ENCODE assay signal across 3 worm cellular contexts in genomic region chrX:6091967-6092366, ce11.
TF ChIP-seq lines count a peak whose summit lies in the region.

Gene hsp-3 (minus strand): TSS chrX:6092124.

TF ChIP-seq in whole organism, L1 larva, 84 proteins besides CTCF, POLR2A, EP300 and RAD21 (continued from another document and continues in another):
- TF ChIP-seq nhr-85 (tag; lab: Kevin White, UChicago) (peak; percentile 99), hpl-2 (GFP tag; optimal IDR thresholded peaks at IDR 0.05; lab: Kevin White, UChicago) (peak; percentile 89), lin-13 (GFP tag; optimal IDR thresholded peaks at IDR 0.05; lab: Kevin White, UChicago) (peak; percentile 98), C16A3.4 (tag; optimal IDR thresholded peaks at IDR 0.05; lab: Kevin White, UChicago) (peak; percentile 90), snu-23 (GFP tag; optimal IDR thresholded peaks at IDR 0.05; lab: Kevin White, UChicago) (peak; percentile 99), jun-1 (tag; optimal IDR thresholded peaks at IDR 0.05; lab: Kevin White, UChicago) (peak; percentile 97), nhr-237 (tag; optimal IDR thresholded peaks at IDR 0.05; lab: Kevin White, UChicago) (peak; percentile 88), fkh-4 (tag; optimal IDR thresholded peaks at IDR 0.05; lab: Kevin White, UChicago; ENCODE audit: borderline replicate concordance) (peak; percentile 11), unc-62 (GFP tag; optimal IDR thresholded peaks at IDR 0.05; lab: Kevin White, UChicago) (no peak), ztf-4 (tag; optimal IDR thresholded peaks at IDR 0.05; lab: Kevin White, UChicago) (peak; percentile 90), F16B12.6 (tag; optimal IDR thresholded peaks at IDR 0.05; lab: Kevin White, UChicago) (peak; percentile 64), unc-30 (tag; optimal IDR thresholded peaks at IDR 0.05; lab: Kevin White, UChicago) (no peak), nhr-76 (tag; optimal IDR thresholded peaks at IDR 0.05; lab: Kevin White, UChicago) (peak; percentile 78), alr-1 (tag; optimal IDR thresholded peaks at IDR 0.05; lab: Kevin White, UChicago; ENCODE audit: borderline replicate concordance) (no peak), sptf-1 (tag; optimal IDR thresholded peaks at IDR 0.05; lab: Kevin White, UChicago) (no peak), mef-2 (tag; optimal IDR thresholded peaks at IDR 0.05; lab: Kevin White, UChicago) (peak; percentile 76), ceh-88 (GFP tag; IDR thresholded peaks at IDR 0.05; lab: Robert Waterston, UW) (peak; percentile 92), fos-1 (tag; optimal IDR thresholded peaks at IDR 0.05; lab: Kevin White, UChicago) (peak; percentile 93), ceh-8 (GFP tag; optimal IDR thresholded peaks at IDR 0.05; lab: Kevin White, UChicago) (peak; percentile 88), dsc-1 (tag; optimal IDR thresholded peaks at IDR 0.05; lab: Kevin White, UChicago) (peak; percentile 88), C34B4.2 (tag; optimal IDR thresholded peaks at IDR 0.05; lab: Kevin White, UChicago) (peak; percentile 44), snpc-4 (tag; optimal IDR thresholded peaks at IDR 0.05; lab: Kevin White, UChicago) (peak; percentile 76), nhr-20 (tag; optimal IDR thresholded peaks at IDR 0.05; lab: Kevin White, UChicago) (peak; percentile 98), mdl-1 (tag; optimal IDR thresholded peaks at IDR 0.05; lab: Kevin White, UChicago) (peak in 1 of 2 experiments; percentile 98), C04F5.9 (tag; optimal IDR thresholded peaks at IDR 0.05; lab: Kevin White, UChicago) (peak; percentile 85), egl-13 (tag; optimal IDR thresholded peaks at IDR 0.05; lab: Kevin White, UChicago) (peak; percentile 92), pag-3 (tag; optimal IDR thresholded peaks at IDR 0.05; lab: Kevin White, UChicago; ENCODE audit: borderline replicate concordance, insufficient read depth) (no peak), Y116A8C.19 (tag; optimal IDR thresholded peaks at IDR 0.05; lab: Kevin White, UChicago; ENCODE audit: borderline replicate concordance) (no peak), unc-86 (tag; optimal IDR thresholded peaks at IDR 0.05; lab: Kevin White, UChicago) (peak; percentile 96), nhr-19 (GFP tag; conservative IDR thresholded peaks at IDR 0.05; lab: Robert Waterston, UW) (peak; percentile 97), swsn-7 (tag; optimal IDR thresholded peaks at IDR 0.05; lab: Kevin White, UChicago) (peak; percentile 99), rnt-1 (tag; optimal IDR thresholded peaks at IDR 0.05; lab: Kevin White, UChicago) (peak; percentile 95), aly-2 (tag; optimal IDR thresholded peaks at IDR 0.05; lab: Kevin White, UChicago) (no peak), nhr-71 (tag; optimal IDR thresholded peaks at IDR 0.05; lab: Kevin White, UChicago) (peak; percentile 99), mab-9 (GFP tag; IDR thresholded peaks at IDR 0.05; lab: Robert Waterston, UW) (peak; percentile 90), ets-5 (GFP tag; IDR thresholded peaks at IDR 0.05; lab: Robert Waterston, UW) (no peak), lin-15B (tag; optimal IDR thresholded peaks at IDR 0.05; lab: Kevin White, UChicago) (peak; percentile 91), nhr-77 (tag; optimal IDR thresholded peaks at IDR 0.05; lab: Kevin White, UChicago) (peak; percentile 96), elt-2 (tag; optimal IDR thresholded peaks at IDR 0.05; lab: Kevin White, UChicago) (peak; percentile 95), tbx-2 (tag; optimal IDR thresholded peaks at IDR 0.05; lab: Kevin White, UChicago) (peak; percentile 98), ceh-82 (tag; optimal IDR thresholded peaks at IDR 0.05; lab: Kevin White, UChicago) (peak; percentile 94 to 97 (median 95)), nhr-12 (tag; optimal IDR thresholded peaks at IDR 0.05; lab: Kevin White, UChicago) (no peak), blmp-1 (tag; optimal IDR thresholded peaks at IDR 0.05; lab: Kevin White, UChicago) (peak; percentile 41)

TF ChIP-seq in whole organism, L3 larva, 47 proteins besides CTCF, POLR2A, EP300 and RAD21 (continued from another document):
- no peak for TF ChIP-seq unc-39 (tag; optimal IDR thresholded peaks at IDR 0.05; lab: Kevin White, UChicago)
- TF ChIP-seq ama-1 (optimal IDR thresholded peaks at IDR 0.05; lab: Kevin White, UChicago), result peak; percentile 78
- TF ChIP-seq tbx-2 (tag; optimal IDR thresholded peaks at IDR 0.05; lab: Kevin White, UChicago), result peak; percentile 86
- no peak for TF ChIP-seq eor-1 (tag; optimal IDR thresholded peaks at IDR 0.05; lab: Kevin White, UChicago)
- peak; percentile 40 for TF ChIP-seq fos-1 (tag; optimal IDR thresholded peaks at IDR 0.05; lab: Kevin White, UChicago)
- no peak for TF ChIP-seq ceh-16 (tag; optimal IDR thresholded peaks at IDR 0.05; lab: Kevin White, UChicago)
- peak; percentile 75 for TF ChIP-seq ztf-4 (tag; optimal IDR thresholded peaks at IDR 0.05; lab: Kevin White, UChicago)
- TF ChIP-seq pha-4 (tag; optimal IDR thresholded peaks at IDR 0.05; lab: Kevin White, UChicago), result peak; percentile 95
- TF ChIP-seq nhr-11 (tag; optimal IDR thresholded peaks at IDR 0.05; lab: Kevin White, UChicago), result peak; percentile 88
- peak; percentile 59 for TF ChIP-seq nhr-77 (tag; optimal IDR thresholded peaks at IDR 0.05; lab: Kevin White, UChicago)
- TF ChIP-seq elt-1 (tag; optimal IDR thresholded peaks at IDR 0.05; lab: Kevin White, UChicago), result peak; percentile 57
- TF ChIP-seq mdl-1 (tag; optimal IDR thresholded peaks at IDR 0.05; lab: Kevin White, UChicago), result peak; percentile 66
- TF ChIP-seq snpc-4 (tag; optimal IDR thresholded peaks at IDR 0.05; lab: Kevin White, UChicago), result peak; percentile 59
- peak; percentile 97 for TF ChIP-seq elt-2 (tag; optimal IDR thresholded peaks at IDR 0.05; lab: Kevin White, UChicago)
- peak; percentile 77 for TF ChIP-seq egl-5 (tag; optimal IDR thresholded peaks at IDR 0.05; lab: Kevin White, UChicago)
- peak; percentile 81 for TF ChIP-seq ceh-82 (tag; optimal IDR thresholded peaks at IDR 0.05; lab: Kevin White, UChicago)
- TF ChIP-seq ceh-9 (tag; optimal IDR thresholded peaks at IDR 0.05; lab: Kevin White, UChicago), result no peak
- peak; percentile 95 for TF ChIP-seq skn-1 (tag; optimal IDR thresholded peaks at IDR 0.05; lab: Kevin White, UChicago)
- peak; percentile 96 for TF ChIP-seq nhr-23 (tag; optimal IDR thresholded peaks at IDR 0.05; lab: Kevin White, UChicago)
- peak; percentile 34 for TF ChIP-seq nhr-76 (tag; optimal IDR thresholded peaks at IDR 0.05; lab: Kevin White, UChicago)
- no peak for TF ChIP-seq nhr-12 (tag; optimal IDR thresholded peaks at IDR 0.05; lab: Kevin White, UChicago)
- peak; percentile 18 for TF ChIP-seq mml-1 (tag; optimal IDR thresholded peaks at IDR 0.05; lab: Kevin White, UChicago)
- TF ChIP-seq ztf-11 (tag; optimal IDR thresholded peaks at IDR 0.05; lab: Kevin White, UChicago), result peak; percentile 47
- peak; percentile 89 for TF ChIP-seq ceh-28 (tag; optimal IDR thresholded peaks at IDR 0.05; lab: Kevin White, UChicago)
- TF ChIP-seq unc-62 (GFP tag; optimal IDR thresholded peaks at IDR 0.05; lab: Kevin White, UChicago), result peak; percentile 84
- TF ChIP-seq elt-3 (tag; optimal IDR thresholded peaks at IDR 0.05; lab: Kevin White, UChicago), result peak in 2 of 3 experiments; percentile 30 to 87
- no peak for TF ChIP-seq zag-1 (tag; optimal IDR thresholded peaks at IDR 0.05; lab: Kevin White, UChicago)
- TF ChIP-seq nhr-237 (tag; optimal IDR thresholded peaks at IDR 0.05; lab: Kevin White, UChicago), result no peak
TF ChIP-seq in whole organism, L3 larva: peak in this region for 34.

TF ChIP-seq in whole organism, young adult, 124 proteins besides CTCF, POLR2A, EP300 and RAD21 (continued from another document and continues in another):
- TF ChIP-seq unc-62 (GFP tag; optimal IDR thresholded peaks at IDR 0.05; lab: Kevin White, UChicago) (peak; percentile 86), Y67H2A.10 (GFP tag; conservative IDR thresholded peaks at IDR 0.05; lab: Robert Waterston, UW) (peak; percentile 94), akir-1 (GFP tag; optimal IDR thresholded peaks at IDR 0.05; lab: Kevin White, UChicago) (peak; percentile 73), ztf-3 (GFP tag; optimal IDR thresholded peaks at IDR 0.05; lab: Kevin White, UChicago) (peak; percentile 85), ztf-18 (tag; optimal IDR thresholded peaks at IDR 0.05; lab: Kevin White, UChicago) (peak; percentile 74), nhr-179 (tag; optimal IDR thresholded peaks at IDR 0.05; lab: Kevin White, UChicago) (peak; percentile 59), F37B4.10 (GFP tag; IDR thresholded peaks at IDR 0.05; lab: Robert Waterston, UW) (peak; percentile 93; the same call in 1 of the 2 replicates), T07F8.4 (tag; optimal IDR thresholded peaks at IDR 0.05; lab: Kevin White, UChicago) (peak; percentile 36), lin-54 (GFP tag; optimal IDR thresholded peaks at IDR 0.05; lab: Kevin White, UChicago) (peak; percentile 83), mxl-1 (tag; optimal IDR thresholded peaks at IDR 0.05; lab: Kevin White, UChicago) (no peak), let-607 (tag; optimal IDR thresholded peaks at IDR 0.05; lab: Kevin White, UChicago) (peak; percentile 100), atf-7 (tag; optimal IDR thresholded peaks at IDR 0.05; lab: Kevin White, UChicago) (peak; percentile 96), bed-2 (GFP tag; IDR thresholded peaks at IDR 0.05; lab: Robert Waterston, UW) (peak; percentile 72; the same call in 1 of the 2 replicates), die-1 (tag; optimal IDR thresholded peaks at IDR 0.05; lab: Kevin White, UChicago) (peak; percentile 65), unc-130 (GFP tag; optimal IDR thresholded peaks at IDR 0.05; lab: Kevin White, UChicago) (no peak), F22D6.2 (tag; optimal IDR thresholded peaks at IDR 0.05; lab: Kevin White, UChicago) (peak; percentile 83), lsy-27 (tag; optimal IDR thresholded peaks at IDR 0.05; lab: Kevin White, UChicago; ENCODE audit: borderline replicate concordance, insufficient read depth) (no peak), ztf-6 (GFP tag; IDR thresholded peaks at IDR 0.05; lab: Robert Waterston, UW) (peak; percentile 85), hlh-12 (tag; optimal IDR thresholded peaks at IDR 0.05; lab: Kevin White, UChicago) (no peak), rcor-1 (GFP tag; IDR thresholded peaks at IDR 0.05; lab: Robert Waterston, UW) (peak; percentile 86), somi-1 (GFP tag; optimal IDR thresholded peaks at IDR 0.05; lab: Kevin White, UChicago) (peak; percentile 85), ccch-3 (GFP tag; optimal IDR thresholded peaks at IDR 0.05; lab: Kevin White, UChicago) (no peak), B0019.2 (GFP tag; conservative IDR thresholded peaks at IDR 0.05; lab: Robert Waterston, UW) (no peak), fkh-3 (tag; optimal IDR thresholded peaks at IDR 0.05; lab: Kevin White, UChicago) (peak; percentile 31), ama-1 (optimal IDR thresholded peaks at IDR 0.05; lab: Kevin White, UChicago) (no peak), ama-1 (GFP tag; optimal IDR thresholded peaks at IDR 0.05; lab: Kevin White, UChicago) (no peak), hmg-1.2 (GFP tag; IDR thresholded peaks at IDR 0.05; lab: Robert Waterston, UW) (peak; percentile 95), K12H6.12 (tag; optimal IDR thresholded peaks at IDR 0.05; lab: Kevin White, UChicago) (peak; percentile 98), tbp1 (GFP tag; optimal IDR thresholded peaks at IDR 0.05; lab: Kevin White, UChicago) (peak; percentile 73), lin-26 (GFP tag; IDR thresholded peaks at IDR 0.05; lab: Robert Waterston, UW) (peak; percentile 90), nfyb-1 (GFP tag; IDR thresholded peaks at IDR 0.05; lab: Robert Waterston, UW) (peak; percentile 100), nhr-27 (tag; optimal IDR thresholded peaks at IDR 0.05; lab: Kevin White, UChicago) (no peak), dpff-1 (tag; optimal IDR thresholded peaks at IDR 0.05; lab: Kevin White, UChicago) (no peak), F57A8.1 (GFP tag; optimal IDR thresholded peaks at IDR 0.05; lab: Kevin White, UChicago) (no peak), snpc-4 (GFP tag; optimal IDR thresholded peaks at IDR 0.05; lab: Kevin White, UChicago) (no peak), snpc-4 (tag; optimal IDR thresholded peaks at IDR 0.05; lab: Kevin White, UChicago) (peak in 3 of 4 experiments; percentile 60 to 82 (median 78)), mcd-1 (GFP tag; IDR thresholded peaks at IDR 0.05; lab: Robert Waterston, UW) (peak; percentile 92), nfya-1 (tag; optimal IDR thresholded peaks at IDR 0.05; lab: Kevin White, UChicago; ENCODE audit: borderline replicate concordance, insufficient read depth) (no peak), lin-40 (tag; optimal IDR thresholded peaks at IDR 0.05; lab: Kevin White, UChicago) (peak; percentile 96), pbrm-1 (GFP tag; IDR thresholded peaks at IDR 0.05; lab: Robert Waterston, UW) (peak; percentile 98), xnd-1 (tag; optimal IDR thresholded peaks at IDR 0.05; lab: Kevin White, UChicago) (no peak), zim-3 (tag; optimal IDR thresholded peaks at IDR 0.05; lab: Kevin White, UChicago) (peak; percentile 83), mel-28 (tag; optimal IDR thresholded peaks at IDR 0.05; lab: Kevin White, UChicago; ENCODE audit: borderline replicate concordance) (peak; percentile 5), repo-1 (tag; optimal IDR thresholded peaks at IDR 0.05; lab: Kevin White, UChicago) (peak; percentile 88), let-526 (GFP tag; IDR thresholded peaks at IDR 0.05; lab: Robert Waterston, UW) (peak; percentile 92), F55B11.4 (tag; optimal IDR thresholded peaks at IDR 0.05; lab: Kevin White, UChicago; ENCODE audit: borderline replicate concordance, insufficient read depth) (no peak), ets-4 (GFP tag; optimal IDR thresholded peaks at IDR 0.05; lab: Kevin White, UChicago) (peak; percentile 99), D2030.7 (GFP tag; IDR thresholded peaks at IDR 0.05; lab: Robert Waterston, UW) (0 out of 2 replicates have a peak, but pooled peaks have one; percentile 31), sptf-2 (GFP tag; optimal IDR thresholded peaks at IDR 0.05; lab: Kevin White, UChicago) (peak; percentile 51), egl-18 (GFP tag; IDR thresholded peaks at IDR 0.05; lab: Robert Waterston, UW) (peak; percentile 82; the same call in 1 of the 2 replicates), egl-44 (GFP tag; IDR thresholded peaks at IDR 0.05; lab: Robert Waterston, UW) (peak; percentile 92), dpl-1 (GFP tag; optimal IDR thresholded peaks at IDR 0.05; lab: Kevin White, UChicago) (no peak), efl-1 (GFP tag; optimal IDR thresholded peaks at IDR 0.05; lab: Kevin White, UChicago) (no peak), F33H1.4 (GFP tag; IDR thresholded peaks at IDR 0.05; lab: Robert Waterston, UW) (peak; percentile 13; the same call in 1 of the 2 replicates), nhr-90 (tag; optimal IDR thresholded peaks at IDR 0.05; lab: Kevin White, UChicago) (peak; percentile 97), ceh-100 (GFP tag; IDR thresholded peaks at IDR 0.05; lab: Robert Waterston, UW) (no peak), snpc-3.4 (tag; optimal IDR thresholded peaks at IDR 0.05; lab: Kevin White, UChicago) (no peak), athp-1 (tag; optimal IDR thresholded peaks at IDR 0.05; lab: Kevin White, UChicago) (peak; percentile 76), bed-1 (GFP tag; IDR thresholded peaks at IDR 0.05; lab: Robert Waterston, UW) (no peak), F23B12.7 (tag; optimal IDR thresholded peaks at IDR 0.05; lab: Kevin White, UChicago; ENCODE audit: insufficient read depth) (no peak), aptf-3 (GFP tag; IDR thresholded peaks at IDR 0.05; lab: Robert Waterston, UW) (0 out of 2 replicates have a peak, but pooled peaks have one; percentile 59), tbx-9 (tag; optimal IDR thresholded peaks at IDR 0.05; lab: Kevin White, UChicago; ENCODE audit: borderline replicate concordance) (no peak), ztf-28 (GFP tag; IDR thresholded peaks at IDR 0.05; lab: Robert Waterston, UW) (0 out of 2 replicates have a peak, but pooled peaks have one; percentile 62), lsl-1 (GFP tag; optimal IDR thresholded peaks at IDR 0.05; lab: Kevin White, UChicago) (peak; percentile 13), ceh-79 (tag; optimal IDR thresholded peaks at IDR 0.05; lab: Kevin White, UChicago) (peak; percentile 5), nhr-80 (tag; optimal IDR thresholded peaks at IDR 0.05; lab: Kevin White, UChicago) (peak; percentile 100), ceh-40 (GFP tag; IDR thresholded peaks at IDR 0.05; lab: Robert Waterston, UW) (0 out of 2 replicates have a peak, but pooled peaks have one; percentile 50)
